Worm (Caenorhabditis elegans): ENCODE data around the gene F09E5.12.

Gene F09E5.12

ce11 chrII:5370641-5371040 is at the start of gene F09E5.12:
Gene F09E5.12, minus strand, starts transcription at chrII:5370741.
- TF ChIP-seq R02D3.7 (tag; optimal IDR thresholded peaks at IDR 0.05) = no peak
- TF ChIP-seq jun-1 (tag; optimal IDR thresholded peaks at IDR 0.05) = no peak
- no peak for TF ChIP-seq ceh-16 (tag; optimal IDR thresholded peaks at IDR 0.05)
- no peak for TF ChIP-seq egl-5 (tag; optimal IDR thresholded peaks at IDR 0.05)
- no peak for TF ChIP-seq nhr-12 (tag; optimal IDR thresholded peaks at IDR 0.05)
- TF ChIP-seq unc-62 (GFP tag; optimal IDR thresholded peaks at IDR 0.05) = no peak
- TF ChIP-seq ceh-9 (tag; optimal IDR thresholded peaks at IDR 0.05) = no peak
- no peak for TF ChIP-seq ZK546.5 (tag; optimal IDR thresholded peaks at IDR 0.05)
- TF ChIP-seq ztf-4 (tag; optimal IDR thresholded peaks at IDR 0.05) = no peak
- no peak for TF ChIP-seq lsy-12 (tag; optimal IDR thresholded peaks at IDR 0.05)
- no peak for TF ChIP-seq aly-2 (tag; optimal IDR thresholded peaks at IDR 0.05)
- no peak for TF ChIP-seq eor-1 (tag; optimal IDR thresholded peaks at IDR 0.05)
- no peak for TF ChIP-seq skn-1 (tag; optimal IDR thresholded peaks at IDR 0.05)
- no peak for TF ChIP-seq nhr-77 (tag; optimal IDR thresholded peaks at IDR 0.05)
- no peak for TF ChIP-seq egl-27 (tag; optimal IDR thresholded peaks at IDR 0.05)
- TF ChIP-seq nhr-28 (tag; optimal IDR thresholded peaks at IDR 0.05) = no peak
- no peak for TF ChIP-seq fkh-10 (GFP tag; optimal IDR thresholded peaks at IDR 0.05)

- TF ChIP-seq tbx-2 (tag; optimal IDR thresholded peaks at IDR 0.05) (no peak), pha-4 (tag; optimal IDR thresholded peaks at IDR 0.05) (no peak), eor-1 (tag; optimal IDR thresholded peaks at IDR 0.05) (no peak), elt-2 (tag; optimal IDR thresholded peaks at IDR 0.05) (no peak), ama-1 (optimal IDR thresholded peaks at IDR 0.05) (no peak), nhr-77 (tag; optimal IDR thresholded peaks at IDR 0.05) (no peak)
Measured at ce11 chrII:5418929-5419328, 48.4 kb upstream of the F09E5.12 start, which contains the start of gene EEED8.15. Gene EEED8.15, plus strand, starts transcription at chrII:5419229.

ce11 chrII:5418317-5418716 is 47.8 kb upstream of the F09E5.12 start:
- no peak for TF ChIP-seq nhr-77 (tag; optimal IDR thresholded peaks at IDR 0.05)
- no peak for TF ChIP-seq ceh-9 (tag; optimal IDR thresholded peaks at IDR 0.05)
- TF ChIP-seq nhr-67 (tag; optimal IDR thresholded peaks at IDR 0.05) = no peak
- no peak for TF ChIP-seq daf-12 (tag; optimal IDR thresholded peaks at IDR 0.05)
- no peak for TF ChIP-seq R02D3.7 (tag; optimal IDR thresholded peaks at IDR 0.05)
- no peak for TF ChIP-seq elt-3 (tag; optimal IDR thresholded peaks at IDR 0.05)
- TF ChIP-seq ztf-11 (tag; optimal IDR thresholded peaks at IDR 0.05) = no peak
- TF ChIP-seq ceh-82 (tag; optimal IDR thresholded peaks at IDR 0.05) = no peak
- TF ChIP-seq ztf-4 (tag; optimal IDR thresholded peaks at IDR 0.05) = no peak
- no peak for TF ChIP-seq unc-39 (tag; optimal IDR thresholded peaks at IDR 0.05)
- TF ChIP-seq hmg-11 (tag; optimal IDR thresholded peaks at IDR 0.05) = no peak
- no peak for TF ChIP-seq snpc-4 (tag; optimal IDR thresholded peaks at IDR 0.05)
- TF ChIP-seq pha-4 (tag; optimal IDR thresholded peaks at IDR 0.05) = no peak

ce11 chrII:5417905-5418304 is 47.4 kb upstream of the F09E5.12 start:
- TF ChIP-seq lsy-12 (tag; optimal IDR thresholded peaks at IDR 0.05) = no peak
- no peak for TF ChIP-seq pha-4 (tag; optimal IDR thresholded peaks at IDR 0.05)
- no peak for TF ChIP-seq ztf-4 (tag; optimal IDR thresholded peaks at IDR 0.05)
- TF ChIP-seq ztf-11 (tag; optimal IDR thresholded peaks at IDR 0.05) = no peak
- TF ChIP-seq tbx-2 (tag; optimal IDR thresholded peaks at IDR 0.05) = no peak
- TF ChIP-seq skn-1 (tag; optimal IDR thresholded peaks at IDR 0.05) = no peak
- TF ChIP-seq sea-2 (GFP tag; optimal IDR thresholded peaks at IDR 0.05) = no peak
- TF ChIP-seq unc-39 (tag; optimal IDR thresholded peaks at IDR 0.05) = no peak
- no peak for TF ChIP-seq egl-5 (tag; optimal IDR thresholded peaks at IDR 0.05)
- no peak for TF ChIP-seq zag-1 (tag; optimal IDR thresholded peaks at IDR 0.05)
- no peak for TF ChIP-seq mdl-1 (tag; optimal IDR thresholded peaks at IDR 0.05)
- no peak for TF ChIP-seq elt-3 (tag; optimal IDR thresholded peaks at IDR 0.05)
- TF ChIP-seq lin-39 (tag; optimal IDR thresholded peaks at IDR 0.05) = no peak
- TF ChIP-seq ceh-28 (tag; optimal IDR thresholded peaks at IDR 0.05) = no peak
- no peak for TF ChIP-seq ZK546.5 (tag; optimal IDR thresholded peaks at IDR 0.05)
- no peak for TF ChIP-seq R02D3.7 (tag; optimal IDR thresholded peaks at IDR 0.05)

ce11 chrII:5416204-5416764 is 45.7 kb upstream of the F09E5.12 start, which contains the start of gene EEED8.2:
Gene EEED8.2, plus strand, starts transcription at chrII:5416714.
- peak; percentile 26 for TF ChIP-seq pha-4 (tag; optimal IDR thresholded peaks at IDR 0.05)
- TF ChIP-seq sea-2 (GFP tag; optimal IDR thresholded peaks at IDR 0.05) = no peak
- TF ChIP-seq nhr-23 (tag; optimal IDR thresholded peaks at IDR 0.05) = no peak
